Worm (Caenorhabditis elegans) whole organism, L4/young adult: Measurements from ENCODE around the gene F49E8.8.

Experiments used
- W03F9.2 ChIP-seq: fragments of 150-350 bp; optimal IDR thresholded peaks from 2 replicates; lab custom pipeline; 2014; ENCODE audit warnings: missing biosample characterization, missing genetic modification characterization
- dao-5 ChIP-seq: sonication (generic microtip); optimal IDR thresholded peaks from 2 replicates; lab custom pipeline; 2016; ENCODE audit warnings: missing genotype, missing genetic modification characterization, moderate library complexity, missing compliant biosample characterization
- him-1 ChIP-seq: sonication (generic microtip); optimal IDR thresholded peaks from 2 replicates; lab custom pipeline; 2016; ENCODE audit warnings: missing genotype, missing genetic modification reagents, missing genetic modification characterization, missing compliant biosample characterization

ce11 chrIV:7520841-7521240 is 35.6 kb upstream of the F49E8.8 start:
- TF ChIP-seq W03F9.2 (tag; lab: Kevin White, UChicago): no peak
- no peak for TF ChIP-seq dao-5 (tag; lab: Kevin White, UChicago)
- TF ChIP-seq him-1 (tag; lab: Kevin White, UChicago): no peak
